Worm (Caenorhabditis elegans): ENCODE results near the gene acl-14.
A peak's percentile ranks its signal among the peaks of the same experiment; 100 is the strongest.

acl-14 gene

DNA sequence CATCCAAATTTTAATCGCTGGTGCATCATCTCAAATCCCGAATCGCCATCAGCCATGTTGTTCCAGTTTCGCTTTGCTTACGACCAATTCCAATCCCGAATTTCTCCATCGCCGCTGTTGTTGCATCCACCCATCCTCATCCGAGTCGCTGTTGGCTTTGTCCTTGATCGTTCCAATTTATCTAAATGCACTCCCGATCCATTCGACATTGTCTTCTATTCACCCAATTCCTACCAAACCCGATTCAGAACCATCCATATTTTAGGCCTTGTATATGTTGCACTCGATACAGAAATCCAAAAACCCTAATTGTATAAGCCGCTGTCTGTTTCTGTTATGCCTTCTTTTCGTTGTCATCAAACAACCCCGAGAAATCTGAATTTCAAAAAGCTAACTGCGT lies 6.9 kb upstream of the acl-14 start (continued):
- TF ChIP-seq mep-1 (tag; optimal IDR thresholded peaks at IDR 0.05) (no peak), lin-13 (GFP tag; optimal IDR thresholded peaks at IDR 0.05) (no peak), gei-8 (GFP tag; optimal IDR thresholded peaks at IDR 0.05) (no peak), rbr-2 (tag; optimal IDR thresholded peaks at IDR 0.05) (peak; percentile 11), ceh-62 (tag; optimal IDR thresholded peaks at IDR 0.05) (no peak), daf-19 (GFP tag; conservative IDR thresholded peaks at IDR 0.05) (peak; percentile 89), arid-1 (GFP tag; conservative IDR thresholded peaks at IDR 0.05) (0 out of 2 replicates have a peak, but pooled peaks have one; percentile 50), hlh-11 (tag; optimal IDR thresholded peaks at IDR 0.05) (no peak), F37D6.2 (tag; optimal IDR thresholded peaks at IDR 0.05) (no peak), php-3 (GFP tag; IDR thresholded peaks at IDR 0.05) (peak; percentile 81), ama-1 (optimal IDR thresholded peaks at IDR 0.05) (peak; percentile 24), ceh-82 (tag; optimal IDR thresholded peaks at IDR 0.05) (no peak), pha-4 (GFP tag; IDR thresholded peaks at IDR 0.05) (peak; percentile 90), pha-4 (tag; optimal IDR thresholded peaks at IDR 0.05) (no peak), mdt-29 (GFP tag; IDR thresholded peaks at IDR 0.05) (peak; percentile 71), lir-3 (tag; optimal IDR thresholded peaks at IDR 0.05) (no peak), Y48G9A.11 (GFP tag; IDR thresholded peaks at IDR 0.05) (peak; percentile 58), nhr-102 (tag; optimal IDR thresholded peaks at IDR 0.05) (peak; percentile 52), F10B5.3 (tag; optimal IDR thresholded peaks at IDR 0.05) (no peak), unc-130 (GFP tag; optimal IDR thresholded peaks at IDR 0.05) (no peak), madf-9 (GFP tag; conservative IDR thresholded peaks at IDR 0.05) (peak; percentile 45; the same call in 1 of the 2 replicates), ceh-20 (GFP tag; IDR thresholded peaks at IDR 0.05) (peak; percentile 92), spr-1 (tag; optimal IDR thresholded peaks at IDR 0.05) (peak; percentile 51), Y75B8A.6 (GFP tag; IDR thresholded peaks at IDR 0.05) (no peak; the same call in 1 of the 2 replicates), F44E2.7 (GFP tag; IDR thresholded peaks at IDR 0.05) (0 out of 2 replicates have a peak, but pooled peaks have one; percentile 31), fkh-10 (GFP tag; optimal IDR thresholded peaks at IDR 0.05) (no peak), lin-29 (GFP tag; IDR thresholded peaks at IDR 0.05) (peak; percentile 86), nhr-28 (tag; optimal IDR thresholded peaks at IDR 0.05) (no peak), aha-1 (tag) (peak; percentile 76), zip-11 (GFP tag; IDR thresholded peaks at IDR 0.05) (no peak), nhr-25 (tag; optimal IDR thresholded peaks at IDR 0.05; ENCODE audit: borderline replicate concordance, insufficient read depth) (no peak), tra-1 (GFP tag; IDR thresholded peaks at IDR 0.05) (peak; percentile 73; the same call in 1 of the 2 replicates), F49E8.2 (tag; optimal IDR thresholded peaks at IDR 0.05; ENCODE audit: borderline replicate concordance) (no peak), mxl-2 (GFP tag; conservative IDR thresholded peaks at IDR 0.05) (peak; percentile 59; the same call in 1 of the 2 replicates), ztf-7 (tag; optimal IDR thresholded peaks at IDR 0.05) (no peak), zip-2 (tag; optimal IDR thresholded peaks at IDR 0.05) (no peak), zfp-2 (tag; optimal IDR thresholded peaks at IDR 0.05) (no peak), ces-1 (GFP tag; optimal IDR thresholded peaks at IDR 0.05) (no peak), spr-3 (GFP tag; optimal IDR thresholded peaks at IDR 0.05) (no peak), hmg-1.1 (GFP tag; IDR thresholded peaks at IDR 0.05) (peak; percentile 55), cey-2 (tag; optimal IDR thresholded peaks at IDR 0.05; ENCODE audit: borderline replicate concordance, insufficient read depth) (no peak), nhr-237 (tag; optimal IDR thresholded peaks at IDR 0.05) (no peak), tag-97 (GFP tag; IDR thresholded peaks at IDR 0.05) (no peak), nhr-41 (GFP tag; IDR thresholded peaks at IDR 0.05) (peak; percentile 14; the same call in 1 of the 2 replicates), T26A8.4 (GFP tag; IDR thresholded peaks at IDR 0.05) (peak; percentile 97), egl-27 (tag; optimal IDR thresholded peaks at IDR 0.05) (no peak), dmd-8 (GFP tag; IDR thresholded peaks at IDR 0.05) (0 out of 2 replicates have a peak, but pooled peaks have one; percentile 18), jun-1 (tag; optimal IDR thresholded peaks at IDR 0.05) (no peak), lin-38 (GFP tag; IDR thresholded peaks at IDR 0.05) (peak; percentile 78), lin-1 (GFP tag; IDR thresholded peaks at IDR 0.05) (peak; percentile 63), skn-1 (tag; optimal IDR thresholded peaks at IDR 0.05) (no peak), vab-7 (GFP tag; IDR thresholded peaks at IDR 0.05) (peak; percentile 58)
